Worm (Caenorhabditis elegans): ENCODE data around the gene grsp-4.
A peak's percentile ranks its signal among the peaks of the same experiment; 100 is the strongest.

Gene grsp-4

ce11 chrV:7624652-7625051 lies at the start of gene grsp-4:
Gene grsp-4, plus strand, starts transcription at chrV:7624952.
- TF ChIP-seq pros-1 (tag; optimal IDR thresholded peaks at IDR 0.05) (no peak), hlh-6 (tag; optimal IDR thresholded peaks at IDR 0.05) (no peak), nfya-1 (tag; optimal IDR thresholded peaks at IDR 0.05) (no peak), ttx-3 (tag; optimal IDR thresholded peaks at IDR 0.05) (no peak), syd-9 (tag; optimal IDR thresholded peaks at IDR 0.05) (no peak), dmd-4 (tag; optimal IDR thresholded peaks at IDR 0.05; ENCODE audit: borderline replicate concordance) (no peak), hlh-8 (tag; optimal IDR thresholded peaks at IDR 0.05) (no peak), madf-2 (tag; optimal IDR thresholded peaks at IDR 0.05) (no peak), ceh-24 (tag; optimal IDR thresholded peaks at IDR 0.05) (no peak), dve-1 (tag; optimal IDR thresholded peaks at IDR 0.05) (no peak), sox-2 (GFP tag; IDR thresholded peaks at IDR 0.05) (no peak), ama-1 (optimal IDR thresholded peaks at IDR 0.05) (no peak), nhr-11 (tag; optimal IDR thresholded peaks at IDR 0.05) (no peak)

- TF ChIP-seq pros-1 (tag; optimal IDR thresholded peaks at IDR 0.05) (no peak), unc-42 (tag; optimal IDR thresholded peaks at IDR 0.05) (peak; percentile 66)
These were observed 49.2 kb upstream of the grsp-4 start, which contains the start of the genes snu-66 and ints-9 for ce11 chrV:7575563-7575962. Gene snu-66, minus strand, starts transcription at chrV:7575670. Gene ints-9, plus strand, starts transcription at chrV:7575802.

ce11 chrV:7580378-7580777 lies 44.4 kb upstream of the grsp-4 start, which contains the start of gene ets-6:
Gene ets-6, minus strand, starts transcription at chrV:7580546.
- peak; percentile 85 for TF ChIP-seq ceh-48 (tag; optimal IDR thresholded peaks at IDR 0.05)
- TF ChIP-seq ahr-1 (tag; optimal IDR thresholded peaks at IDR 0.05), result no peak

- TF ChIP-seq ceh-45 (GFP tag; IDR thresholded peaks at IDR 0.05), result no peak
- TF ChIP-seq ceh-14 (tag; optimal IDR thresholded peaks at IDR 0.05), result peak; percentile 6
These were observed 37.1 kb upstream of the grsp-4 start, which contains the start of the genes F19F10.11 and C50E3.5 for ce11 chrV:7587637-7588036. Gene F19F10.11, minus strand, starts transcription at chrV:7587704. Gene C50E3.5, plus strand, starts transcription at chrV:7587996.

- no peak for TF ChIP-seq unc-55 (GFP tag; optimal IDR thresholded peaks at IDR 0.05)
- no peak for TF ChIP-seq ceh-18 (tag; optimal IDR thresholded peaks at IDR 0.05)
- TF ChIP-seq ceh-22 (tag; optimal IDR thresholded peaks at IDR 0.05), result no peak
- no peak for TF ChIP-seq pax-1 (tag; optimal IDR thresholded peaks at IDR 0.05)
- no peak for TF ChIP-seq elt-4 (tag; optimal IDR thresholded peaks at IDR 0.05)
- no peak for TF ChIP-seq gmeb-2 (tag; optimal IDR thresholded peaks at IDR 0.05)
- no peak for TF ChIP-seq C08G9.2 (tag; optimal IDR thresholded peaks at IDR 0.05)
- TF ChIP-seq npax-4 (tag; optimal IDR thresholded peaks at IDR 0.05), result no peak
- TF ChIP-seq dmd-4 (tag; optimal IDR thresholded peaks at IDR 0.05; ENCODE audit: borderline replicate concordance), result no peak
- no peak for TF ChIP-seq unc-3 (GFP tag; conservative IDR thresholded peaks at IDR 0.05)
- TF ChIP-seq unc-3 (tag; optimal IDR thresholded peaks at IDR 0.05), result no peak
- no peak for TF ChIP-seq ceh-31 (tag; optimal IDR thresholded peaks at IDR 0.05)
- TF ChIP-seq sox-2 (GFP tag; IDR thresholded peaks at IDR 0.05), result no peak
- TF ChIP-seq ztf-16 (tag; optimal IDR thresholded peaks at IDR 0.05), result no peak
- no peak for TF ChIP-seq ceh-9 (tag; optimal IDR thresholded peaks at IDR 0.05)
- TF ChIP-seq rnt-1 (tag; optimal IDR thresholded peaks at IDR 0.05), result no peak
- no peak for TF ChIP-seq odd-2 (tag; optimal IDR thresholded peaks at IDR 0.05)
- TF ChIP-seq ref-2 (tag; optimal IDR thresholded peaks at IDR 0.05), result no peak
- TF ChIP-seq C38D4.7 (GFP tag; optimal IDR thresholded peaks at IDR 0.05), result no peak
- no peak for TF ChIP-seq ceh-24 (tag; optimal IDR thresholded peaks at IDR 0.05)
- no peak for TF ChIP-seq T23F11.4 (GFP tag; optimal IDR thresholded peaks at IDR 0.05)
These were observed 34.3 kb upstream of the grsp-4 start, which contains the start of gene C50E3.6 for ce11 chrV:7590454-7590853. Gene C50E3.6, minus strand, starts transcription at chrV:7590554.
